Fruit fly (Drosophila melanogaster) whole organism, embryonic: Measurements from ENCODE around the gene Cyp12a5.
A peak's percentile ranks its signal among the peaks of the same experiment; 100 is the strongest.

Source experiments
- Atf6 ChIP-seq: fragments of 200-800 bp; sonication (Bioruptor generic); IDR thresholded peaks from 2 replicates; pipeline ENCODE4 v1.3.6; 2022; ENCODE audit warnings: missing biosample characterization, missing genetic modification characterization
- Awh ChIP-seq: fragments of 200-800 bp; sonication (Bioruptor generic); IDR thresholded peaks from 2 replicates; pipeline ENCODE4, ENCODE4 v1.3.6; 2022; ENCODE audit warnings: missing biosample characterization, missing genetic modification characterization
- BtbVII ChIP-seq: fragments of 200-800 bp; sonication (Bioruptor generic); optimal IDR thresholded peaks from 3 replicates; lab custom pipeline; 2017; ENCODE audit warnings: missing biosample characterization, mild to moderate bottlenecking, missing genetic modification characterization
- CG10321 ChIP-seq: fragments of 200-800 bp; sonication (Bioruptor generic); IDR thresholded peaks from 2 replicates; pipeline ENCODE4 v1.3.6; 2022; ENCODE audit warnings: missing biosample characterization, missing genetic modification characterization
- CG10431 ChIP-seq: fragments of 200-800 bp; sonication (Bioruptor generic); optimal IDR thresholded peaks from 3 replicates; lab custom pipeline; 2018; ENCODE audit warnings: missing biosample characterization, mild to moderate bottlenecking, missing genetic modification characterization
- CG11695 ChIP-seq: fragments of 200-800 bp; sonication (Bioruptor generic); IDR thresholded peaks from 3 replicates; pipeline ENCODE4 v1.3.6; 2022; ENCODE audit warnings: missing biosample characterization, missing genetic modification characterization
- CG12071 ChIP-seq: fragments of 200-800 bp; sonication (Bioruptor generic); optimal IDR thresholded peaks from 3 replicates; lab custom pipeline; 2018; ENCODE audit warnings: missing biosample characterization, mild to moderate bottlenecking, missing genetic modification characterization
- CG12219 ChIP-seq: fragments of 200-800 bp; sonication (Bioruptor generic); optimal IDR thresholded peaks from 3 replicates; lab custom pipeline; 2018; ENCODE audit warnings: missing biosample characterization, mild to moderate bottlenecking, missing genetic modification characterization
- CG12769 ChIP-seq: fragments of 200-800 bp; sonication (Bioruptor generic); optimal IDR thresholded peaks from 2 replicates; lab custom pipeline; 2019; ENCODE audit warnings: missing biosample characterization, mild to moderate bottlenecking, missing genetic modification characterization, moderate library complexity
- CG13296 ChIP-seq: fragments of 200-800 bp; sonication (Bioruptor generic); optimal IDR thresholded peaks from 3 replicates; lab custom pipeline; 2018; ENCODE audit warnings: missing biosample characterization, mild to moderate bottlenecking, missing genetic modification characterization
- CG13775 ChIP-seq: fragments of 200-800 bp; sonication (Bioruptor generic); optimal IDR thresholded peaks from 3 replicates; lab custom pipeline; 2017; ENCODE audit warnings: missing biosample characterization, mild to moderate bottlenecking, missing genetic modification characterization
- CG15514 ChIP-seq: fragments of 200-800 bp; sonication (Bioruptor generic); optimal IDR thresholded peaks from 3 replicates; lab custom pipeline; 2017; ENCODE audit warnings: missing biosample characterization, missing genetic modification characterization, mild to moderate bottlenecking, moderate library complexity, missing genetic modification reagents
- CG17385 ChIP-seq: fragments of 200-800 bp; sonication (Bioruptor generic); optimal IDR thresholded peaks from 3 replicates; lab custom pipeline; 2018; ENCODE audit warnings: missing biosample characterization, mild to moderate bottlenecking, missing genetic modification characterization
- CG1832 ChIP-seq: fragments of 200-800 bp; sonication (Bioruptor generic); optimal IDR thresholded peaks from 2 replicates; lab custom pipeline; 2017; ENCODE audit warnings: missing biosample characterization, mild to moderate bottlenecking, missing genetic modification characterization, inconsistent platforms
- CG2678 ChIP-seq: fragments of 200-800 bp; sonication (Bioruptor generic); optimal IDR thresholded peaks from 3 replicates; lab custom pipeline; 2019; ENCODE audit warnings: missing biosample characterization, mild to moderate bottlenecking, missing genetic modification characterization, moderate library complexity
- CG32767 ChIP-seq: fragments of 200-800 bp; sonication (Bioruptor generic); IDR thresholded peaks from 2 replicates; pipeline ENCODE4 v1.3.6; 2022; ENCODE audit warnings: missing biosample characterization, missing genetic modification characterization
- CG3281 ChIP-seq: fragments of 200-800 bp; sonication (Bioruptor generic); optimal IDR thresholded peaks from 3 replicates; lab custom pipeline; 2017; ENCODE audit warnings: missing biosample characterization, mild to moderate bottlenecking, missing genetic modification characterization
- CG3838 ChIP-seq: fragments of 200-800 bp; sonication (Bioruptor generic); optimal IDR thresholded peaks from 3 replicates; lab custom pipeline; 2016; ENCODE audit warnings: missing biosample characterization, missing genetic modification characterization
- CG3995 ChIP-seq: fragments of 200-800 bp; sonication (Bioruptor generic); optimal IDR thresholded peaks from 3 replicates; lab custom pipeline; 2016; ENCODE audit warnings: missing biosample characterization, missing genetic modification characterization
- CG4360 ChIP-seq: fragments of 200-800 bp; sonication (Bioruptor generic); IDR thresholded peaks from 2 replicates; pipeline ENCODE4 v1.3.6; 2022; ENCODE audit warnings: missing biosample characterization, missing genetic modification characterization
- CG8290 ChIP-seq, 3 experiments: fragments of 200-800 bp; sonication (Bioruptor generic); optimal IDR thresholded peaks; 2 replicates each; lab custom pipeline; 2016 to 2019; ENCODE audit warnings: missing biosample characterization in 3 of 3, missing genetic modification characterization in 3 of 3, mild to moderate bottlenecking in 2 of 3, moderate library complexity in 1 of 3
- CG8924 ChIP-seq: fragments of 200-800 bp; optimal IDR thresholded peaks from 3 replicates; lab custom pipeline; 2019; ENCODE audit warnings: missing biosample characterization, mild to moderate bottlenecking, missing genetic modification characterization, moderate library complexity
- CrebB ChIP-seq: fragments of 200-800 bp; sonication (Bioruptor generic); optimal IDR thresholded peaks from 3 replicates; lab custom pipeline; 2018; ENCODE audit warnings: missing biosample characterization, mild to moderate bottlenecking, missing genetic modification characterization
- Deaf1 ChIP-seq: fragments of 200-800 bp; optimal IDR thresholded peaks from 3 replicates; lab custom pipeline; 2019; ENCODE audit warnings: missing biosample characterization, mild to moderate bottlenecking, missing genetic modification characterization, moderate library complexity
- E2f2 ChIP-seq: fragments of 200-800 bp; sonication (Bioruptor generic); IDR thresholded peaks from 2 replicates; pipeline ENCODE4 v1.3.6; 2022; ENCODE audit warnings: missing biosample characterization, missing genetic modification characterization
- HmgD ChIP-seq: fragments of 200-800 bp; sonication (Bioruptor generic); optimal IDR thresholded peaks from 3 replicates; lab custom pipeline; 2016; ENCODE audit warnings: missing biosample characterization, missing genetic modification characterization
- Jarid2 ChIP-seq: fragments of 200-800 bp; sonication (Bioruptor generic); optimal IDR thresholded peaks from 3 replicates; lab custom pipeline; 2017; ENCODE audit warnings: mild to moderate bottlenecking, missing biosample characterization, missing genetic modification reagents, missing genetic modification characterization
- Med ChIP-seq: fragments of 200-800 bp; sonication (Bioruptor generic); peaks from one replicate; lab custom pipeline; 2016; ENCODE audit warnings: missing biosample characterization, missing genetic modification characterization, mild to moderate bottlenecking, inconsistent platforms, moderate library complexity
- amos ChIP-seq: fragments of 200-800 bp; sonication (Bioruptor generic); IDR thresholded peaks from 2 replicates; pipeline ENCODE4 v1.3.6; 2022; ENCODE audit warnings: missing biosample characterization, missing genetic modification characterization; ENCODE audit not compliant: partially characterized antibody
- bab2 ChIP-seq: fragments of 200-800 bp; sonication (Bioruptor generic); optimal IDR thresholded peaks from 2 replicates; lab custom pipeline; 2016; ENCODE audit warnings: missing biosample characterization, missing genetic modification characterization
- dm ChIP-seq: fragments of 200-800 bp; sonication (Bioruptor generic); optimal IDR thresholded peaks from 3 replicates; lab custom pipeline; 2016; ENCODE audit warnings: missing biosample characterization, missing genetic modification characterization
- ewg ChIP-seq: fragments of 200-800 bp; sonication (Bioruptor generic); optimal IDR thresholded peaks from 3 replicates; lab custom pipeline; 2017; ENCODE audit warnings: mild to moderate bottlenecking, missing biosample characterization, missing genetic modification reagents, missing genetic modification characterization
- fru ChIP-seq: fragments of >200 bp; optimal IDR thresholded peaks from 2 replicates; lab custom pipeline; 2017
- grau ChIP-seq: fragments of 200-800 bp; optimal IDR thresholded peaks from 3 replicates; lab custom pipeline; 2019; ENCODE audit warnings: missing biosample characterization, mild to moderate bottlenecking, missing genetic modification characterization, moderate library complexity
- mirr ChIP-seq: fragments of 200-800 bp; sonication (Bioruptor generic); optimal IDR thresholded peaks from 3 replicates; lab custom pipeline; 2018; ENCODE audit warnings: missing biosample characterization, mild to moderate bottlenecking, missing genetic modification characterization
- nau ChIP-seq: fragments of 200-800 bp; sonication (Bioruptor generic); optimal IDR thresholded peaks from 3 replicates; lab custom pipeline; 2017; ENCODE audit warnings: missing biosample characterization, mild to moderate bottlenecking, missing genetic modification characterization, missing genetic modification reagents
- nom ChIP-seq: fragments of 200-800 bp; sonication (Bioruptor generic); optimal IDR thresholded peaks from 2 replicates; lab custom pipeline; 2017; ENCODE audit warnings: missing biosample characterization, missing genetic modification characterization, mild to moderate bottlenecking, moderate library complexity, missing genetic modification reagents
- oc ChIP-seq: fragments of 200-800 bp; sonication (Bioruptor generic); optimal IDR thresholded peaks from 2 replicates; lab custom pipeline; 2018; ENCODE audit warnings: missing biosample characterization, mild to moderate bottlenecking, missing genetic modification characterization, moderate library complexity
- odd ChIP-seq: fragments of 200-800 bp; sonication (Bioruptor generic); optimal IDR thresholded peaks from 2 replicates; lab custom pipeline; 2017; ENCODE audit warnings: missing biosample characterization, mild to moderate bottlenecking, missing genetic modification characterization
- pan ChIP-seq, 4 experiments: fragments of >200 bp in 3 of 4; fragments of 200-800 bp in 1 of 4; sonication (Bioruptor generic) in 1 of 4; optimal IDR thresholded peaks in 3 of 4; IDR thresholded peaks in 1 of 4; 2 replicates each; pipeline versions ENCODE4 v1.3.6 to Lab custom; 2017 to 2022; ENCODE audit warnings: missing biosample characterization in 2 of 4, missing genetic modification characterization in 2 of 4, mixed read lengths in 1 of 4
- rib ChIP-seq: fragments of 200-800 bp; sonication (Bioruptor generic); IDR thresholded peaks from 2 replicates; pipeline ENCODE4 v1.3.6; 2022; ENCODE audit warnings: missing biosample characterization, missing genetic modification characterization
- run ChIP-seq: fragments of 200-800 bp; sonication (Bioruptor generic); optimal IDR thresholded peaks from 3 replicates; lab custom pipeline; 2018; ENCODE audit warnings: missing biosample characterization, mild to moderate bottlenecking, missing genetic modification characterization
- sd ChIP-seq: fragments of 200-800 bp; sonication (Bioruptor generic); optimal IDR thresholded peaks from 3 replicates; lab custom pipeline; 2018; ENCODE audit warnings: missing biosample characterization, mild to moderate bottlenecking, missing genetic modification characterization, moderate library complexity
- sob ChIP-seq: fragments of 200-800 bp; sonication (Bioruptor generic); IDR thresholded peaks from 2 replicates; pipeline ENCODE4 v1.3.6; 2022; ENCODE audit warnings: missing biosample characterization, missing genetic modification characterization
- wek ChIP-seq: fragments of 200-800 bp; sonication (Bioruptor generic); optimal IDR thresholded peaks from 3 replicates; lab custom pipeline; 2018; ENCODE audit warnings: missing biosample characterization, mild to moderate bottlenecking, missing genetic modification characterization, moderate library complexity
- yki ChIP-seq: fragments of >200 bp; optimal IDR thresholded peaks from 3 replicates; lab custom pipeline; 2018
- z ChIP-seq: fragments of 200-800 bp; sonication (Bioruptor generic); IDR thresholded peaks from 3 replicates; pipeline ENCODE4 v1.3.6; 2022; ENCODE audit warnings: missing biosample characterization, missing genetic modification characterization

The Cyp12a5 gene

DNA sequence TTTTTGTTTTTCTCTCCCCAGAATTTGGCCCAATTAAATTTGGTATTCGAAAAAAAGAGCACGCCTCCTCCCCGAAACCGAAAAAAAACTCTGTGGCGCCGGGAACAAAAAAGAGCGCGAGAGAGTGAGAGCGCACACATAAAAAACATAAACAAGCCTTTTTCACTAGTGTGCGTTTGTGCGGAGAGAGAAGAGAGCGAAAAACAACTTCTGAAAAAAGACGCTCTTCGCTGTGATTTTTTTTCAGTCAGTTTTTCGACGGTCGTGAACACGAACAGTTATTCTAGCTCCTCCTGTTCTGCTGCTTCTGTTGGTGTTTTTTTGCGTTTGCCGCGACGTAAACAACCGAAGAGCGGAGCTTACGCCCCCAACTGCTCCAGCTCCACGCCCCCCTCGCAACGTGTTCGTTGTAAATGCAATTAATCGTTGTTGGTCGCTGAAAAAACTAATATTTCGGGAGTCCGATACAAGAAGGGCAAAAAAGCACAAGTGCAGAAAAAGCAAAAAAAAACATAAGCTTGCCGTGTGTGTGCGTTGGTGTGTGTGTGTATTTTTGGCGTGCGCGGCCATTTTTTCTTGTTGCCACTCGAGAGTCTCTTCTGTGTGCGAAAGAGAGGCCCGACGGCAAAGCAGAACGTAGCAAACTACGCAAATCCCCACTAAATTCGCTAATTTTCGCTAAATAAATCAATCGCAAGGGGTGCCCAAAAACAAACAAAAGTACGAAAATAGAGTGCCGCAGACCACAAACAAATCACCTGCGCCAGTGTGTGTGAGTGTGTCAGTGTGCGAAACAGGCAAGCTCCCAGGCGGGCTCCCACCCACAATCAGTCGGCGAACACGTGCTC is 31.7 kb downstream of the Cyp12a5 start, which contains the start of gene sqz (continued):
- TF ChIP-seq grau (peak; percentile 13), ewg (GFP tag; lab: Kevin White, UChicago) (peak; percentile 49), CG8290 (GFP tag; optimal IDR thresholded peaks at IDR 0.05; lab: Kevin White, UChicago) (no peak), CG8290 (tag; optimal IDR thresholded peaks at IDR 0.05; lab: Kevin White, UChicago) (peak in 1 of 2 experiments; percentile 22), CG12769 (tag; lab: Kevin White, UChicago) (peak; percentile 59), sd (peak; percentile 43), CG12219 (GFP tag; lab: Kevin White, UChicago) (peak; percentile 7), Jarid2 (GFP tag; lab: Kevin White, UChicago) (peak; percentile 95), CG17385 (GFP tag; lab: Kevin White, UChicago) (peak; percentile 49), CG12071 (GFP tag; lab: Kevin White, UChicago) (peak; percentile 36), odd (peak; percentile 26), Atf6 (GFP tag; lab: Robert Waterston, UW) (peak; percentile 65), CG10431 (GFP tag; lab: Kevin White, UChicago) (peak; percentile 29), CG1832 (peak; percentile 27), E2f2 (GFP tag; lab: Robert Waterston, UW) (peak; percentile 36; the same call in 1 of the 2 replicates), CG32767 (GFP tag; lab: Robert Waterston, UW) (peak; percentile 60; the same call in 1 of the 2 replicates), CrebB (peak; percentile 28), HmgD (peak; percentile 15), CG2678 (tag; lab: Kevin White, UChicago) (peak; percentile 33), run (tag; lab: Kevin White, UChicago) (peak; percentile 6), Med (peak; percentile 78), yki (lab: Kevin White, UChicago) (peak; percentile 80), pan (optimal IDR thresholded peaks at IDR 0.05; lab: Kevin White, UChicago) (no peak), pan (GFP tag; optimal IDR thresholded peaks at IDR 0.05 in 1 of 2, IDR thresholded peaks at IDR 0.05 in 1 of 2) (no peak), CG3838 (peak; percentile 49), oc (tag; lab: Kevin White, UChicago) (peak; percentile 11), CG3281 (peak; percentile 36), CG8924 (tag; lab: Kevin White, UChicago) (peak; percentile 45), nom (GFP tag; lab: Kevin White, UChicago) (peak; percentile 94), z (GFP tag; lab: Robert Waterston, UW) (peak; percentile 60; the same call in 1 of the 3 replicates), Awh (GFP tag; lab: Robert Waterston, UW) (peak; percentile 57; the same call in 1 of the 2 replicates), fru (lab: Kevin White, UChicago) (no peak), rib (peak; percentile 35; the same call in 1 of the 2 replicates), CG13775 (GFP tag; lab: Kevin White, UChicago) (peak; percentile 12), CG10321 (GFP tag; lab: Robert Waterston, UW) (no peak), CG15514 (peak; percentile 30), CG13296 (GFP tag; lab: Kevin White, UChicago) (peak; percentile 19), BtbVII (peak; percentile 50), mirr (GFP tag; lab: Kevin White, UChicago) (peak; percentile 24), CG11695 (GFP tag; lab: Robert Waterston, UW) (0 out of 3 replicates have a peak, but pooled peaks have one; percentile 13), sob (GFP tag; lab: Robert Waterston, UW) (peak; percentile 43; the same call in 1 of the 2 replicates), dm (GFP tag; lab: Kevin White, UChicago) (peak; percentile 2), CG4360 (GFP tag; lab: Robert Waterston, UW) (peak; percentile 76), nau (GFP tag; lab: Kevin White, UChicago) (peak; percentile 74), bab2 (no peak), Deaf1 (tag; lab: Kevin White, UChicago) (peak; percentile 87), wek (GFP tag; lab: Kevin White, UChicago) (peak; percentile 2), CG3995 (GFP tag; lab: Kevin White, UChicago) (peak; percentile 40), amos (peak; percentile 25; the same call in 1 of the 2 replicates)
